Worm (Caenorhabditis elegans) whole organism, L1 larva: ENCODE measurements around the gene hpo-39.
A peak's percentile ranks its signal among the peaks of the same experiment; 100 is the strongest.

ENCODE experiments used
- C04F5.9 ChIP-seq: sonication (generic microtip); optimal IDR thresholded peaks from 2 replicates; lab custom pipeline; 2016; ENCODE audit warnings: missing genetic modification characterization, missing compliant biosample characterization
- C16A3.4 ChIP-seq: fragments of 150-350 bp; optimal IDR thresholded peaks from 2 replicates; lab custom pipeline; 2014; ENCODE audit warnings: missing biosample characterization, missing genetic modification characterization
- C34B4.2 ChIP-seq: sonication (generic microtip); optimal IDR thresholded peaks from 2 replicates; lab custom pipeline; 2017; ENCODE audit warnings: mild to moderate bottlenecking, missing genetic modification characterization, missing compliant biosample characterization
- aha-1 ChIP-seq: fragments of 150-350 bp; optimal IDR thresholded peaks from 2 replicates; lab custom pipeline; 2014; ENCODE audit warnings: missing biosample characterization, missing genetic modification characterization
- alr-1 ChIP-seq: fragments of 200-800 bp; sonication (Bioruptor generic); optimal IDR thresholded peaks from 2 replicates; lab custom pipeline; 2018; ENCODE audit warnings: borderline replicate concordance, mild to moderate bottlenecking, missing genetic modification characterization, missing compliant biosample characterization
- aly-2 ChIP-seq: fragments of 150-350 bp; optimal IDR thresholded peaks from 2 replicates; lab custom pipeline; 2014; ENCODE audit warnings: missing biosample characterization, missing genetic modification characterization
- ceh-82 ChIP-seq, 3 experiments: fragments of 150-350 bp in 1 of 3; sonication (generic microtip) in 2 of 3; optimal IDR thresholded peaks; 2 replicates each; lab custom pipeline; 2014 to 2017; ENCODE audit warnings: missing biosample characterization in 3 of 3, missing genetic modification characterization in 3 of 3
- ceh-88 ChIP-seq: fragments of 200-800 bp; sonication (Bioruptor generic); IDR thresholded peaks from 2 replicates; pipeline ENCODE4 v1.3.6; 2022; ENCODE audit warnings: missing genetic modification characterization, missing compliant biosample characterization
- ceh-90 ChIP-seq: sonication (generic microtip); optimal IDR thresholded peaks from 2 replicates; lab custom pipeline; 2016; ENCODE audit warnings: missing genetic modification characterization, missing compliant biosample characterization
- dpl-1 ChIP-seq, 3 experiments: fragments of 150-350 bp in 2 of 3; sonication (generic microtip) in 1 of 3; optimal IDR thresholded peaks; 2 replicates each; lab custom pipeline; 2014 to 2017; ENCODE audit warnings: missing biosample characterization in 3 of 3, missing genetic modification characterization in 3 of 3, missing genetic modification reagents in 3 of 3
- elt-2 ChIP-seq: sonication (generic microtip); optimal IDR thresholded peaks from 2 replicates; lab custom pipeline; 2016; ENCODE audit warnings: missing genetic modification characterization, mild to moderate bottlenecking, inconsistent platforms, missing compliant biosample characterization, missing genetic modification reagents
- elt-3 ChIP-seq, 6 experiments: fragments of 150-350 bp in 1 of 6; sonication (generic microtip); optimal IDR thresholded peaks; 2 replicates each; lab custom pipeline; 2017 to 2018; ENCODE audit warnings: missing biosample characterization in 6 of 6, missing genetic modification characterization in 6 of 6, inconsistent platforms in 1 of 6
- ets-5 ChIP-seq: fragments of 200-800 bp; sonication (Bioruptor generic); IDR thresholded peaks from 2 replicates; pipeline ENCODE4 v1.3.6; 2022; ENCODE audit warnings: missing genetic modification characterization, missing compliant biosample characterization
- fkh-4 ChIP-seq: sonication (generic microtip); optimal IDR thresholded peaks from 2 replicates; lab custom pipeline; 2016; ENCODE audit warnings: missing compliant biosample characterization, missing genetic modification characterization, borderline replicate concordance
- fkh-8 ChIP-seq: sonication (generic microtip); optimal IDR thresholded peaks from 2 replicates; lab custom pipeline; 2016; ENCODE audit warnings: mild to moderate bottlenecking, missing genetic modification characterization, missing compliant biosample characterization
- fos-1 ChIP-seq: fragments of 150-350 bp; optimal IDR thresholded peaks from 2 replicates; lab custom pipeline; 2014; ENCODE audit warnings: missing biosample characterization, missing genetic modification characterization
- grh-1 ChIP-seq: fragments of 200-800 bp; sonication (Bioruptor generic); IDR thresholded peaks from 2 replicates; pipeline ENCODE4 v1.3.6; 2022; ENCODE audit warnings: missing genetic modification reagents, missing genetic modification characterization, missing compliant biosample characterization
- hlh-17 ChIP-seq: fragments of 200-800 bp; sonication (Bioruptor generic); optimal IDR thresholded peaks from 2 replicates; lab custom pipeline; 2018; ENCODE audit warnings: missing genetic modification characterization, mild to moderate bottlenecking, missing compliant biosample characterization, moderate library complexity, borderline replicate concordance
- hlh-4 ChIP-seq: sonication (generic microtip); optimal IDR thresholded peaks from 2 replicates; lab custom pipeline; 2016; ENCODE audit warnings: mild to moderate bottlenecking, missing genetic modification characterization, missing compliant biosample characterization
- hpl-2 ChIP-seq: fragments of 150-350 bp; optimal IDR thresholded peaks from 2 replicates; lab custom pipeline; 2014; ENCODE audit warnings: missing biosample characterization, missing genetic modification reagents, missing genetic modification characterization
- jun-1 ChIP-seq: fragments of 150-350 bp; optimal IDR thresholded peaks from 2 replicates; lab custom pipeline; 2014; ENCODE audit warnings: missing biosample characterization, missing genetic modification reagents, missing genetic modification characterization
- lin-14 ChIP-seq: fragments of 200-800 bp; sonication (Bioruptor generic); optimal IDR thresholded peaks from 2 replicates; lab custom pipeline; 2018; ENCODE audit warnings: mild to moderate bottlenecking, missing genetic modification characterization, moderate library complexity, missing compliant biosample characterization
- lin-35 ChIP-seq, 2 experiments: fragments of 150-350 bp; optimal IDR thresholded peaks; 2 replicates each; lab custom pipeline; 2014; ENCODE audit warnings: missing biosample characterization in 2 of 2, missing genetic modification characterization in 2 of 2, missing genetic modification reagents in 2 of 2
- lin-39 ChIP-seq: fragments of 150-350 bp; optimal IDR thresholded peaks from 2 replicates; lab custom pipeline; 2014; ENCODE audit warnings: missing biosample characterization, missing genetic modification reagents, missing genetic modification characterization
- lir-3 ChIP-seq: sonication (generic microtip); optimal IDR thresholded peaks from 2 replicates; lab custom pipeline; 2016; ENCODE audit warnings: mild to moderate bottlenecking, missing genetic modification characterization, moderate library complexity, missing compliant biosample characterization; ENCODE audit not compliant: poor library complexity
- mab-9 ChIP-seq: fragments of 200-800 bp; sonication (Bioruptor generic); IDR thresholded peaks from 2 replicates; pipeline ENCODE4 v1.3.6; 2022; ENCODE audit warnings: missing genetic modification reagents, missing genetic modification characterization, missing compliant biosample characterization
- mdl-1 ChIP-seq, 2 experiments: fragments of 150-350 bp; optimal IDR thresholded peaks; 2 replicates each; lab custom pipeline; 2014 to 2017; ENCODE audit warnings: missing biosample characterization in 2 of 2, missing genetic modification characterization in 2 of 2, inconsistent platforms in 1 of 2
- mef-2 ChIP-seq: fragments of 150-350 bp; optimal IDR thresholded peaks from 2 replicates; lab custom pipeline; 2014; ENCODE audit warnings: missing biosample characterization, missing genetic modification characterization
- mep-1 ChIP-seq: fragments of 150-350 bp; optimal IDR thresholded peaks from 2 replicates; lab custom pipeline; 2014; ENCODE audit warnings: missing biosample characterization, missing genetic modification characterization
- nhr-11 ChIP-seq: fragments of 150-350 bp; optimal IDR thresholded peaks from 2 replicates; lab custom pipeline; 2014; ENCODE audit warnings: missing biosample characterization, missing genetic modification characterization
- nhr-12 ChIP-seq: sonication (generic microtip); optimal IDR thresholded peaks from 2 replicates; lab custom pipeline; 2017; ENCODE audit warnings: missing biosample characterization, missing genetic modification characterization
- nhr-237 ChIP-seq: fragments of 150-350 bp; optimal IDR thresholded peaks from 2 replicates; lab custom pipeline; 2014; ENCODE audit warnings: missing biosample characterization, missing genetic modification characterization
- nhr-71 ChIP-seq: sonication (generic microtip); optimal IDR thresholded peaks from 2 replicates; lab custom pipeline; 2016; ENCODE audit warnings: mild to moderate bottlenecking, missing genetic modification characterization, moderate library complexity, missing compliant biosample characterization
- nhr-76 ChIP-seq: sonication (generic microtip); optimal IDR thresholded peaks from 2 replicates; lab custom pipeline; 2017; ENCODE audit warnings: missing biosample characterization, missing genetic modification characterization
- nhr-85 ChIP-seq: sonication (generic microtip); peaks from one replicate; lab custom pipeline; 2016; ENCODE audit warnings: missing genetic modification characterization, inconsistent platforms, missing compliant biosample characterization
- pax-3 ChIP-seq: fragments of 200-800 bp; sonication (Bioruptor generic); optimal IDR thresholded peaks from 2 replicates; lab custom pipeline; 2018; ENCODE audit warnings: mild to moderate bottlenecking, missing genetic modification characterization, moderate library complexity, missing compliant biosample characterization
- skn-1 ChIP-seq: fragments of 150-350 bp; optimal IDR thresholded peaks from 2 replicates; lab custom pipeline; 2014; ENCODE audit warnings: missing biosample characterization, missing genetic modification characterization
- snu-23 ChIP-seq: sonication (generic microtip); optimal IDR thresholded peaks from 2 replicates; lab custom pipeline; 2016; ENCODE audit warnings: missing genetic modification characterization, missing compliant biosample characterization
- sox-4 ChIP-seq: sonication (generic microtip); optimal IDR thresholded peaks from 2 replicates; lab custom pipeline; 2016; ENCODE audit warnings: missing genetic modification characterization, missing compliant biosample characterization
- sptf-1 ChIP-seq: fragments of 150-350 bp; optimal IDR thresholded peaks from 2 replicates; lab custom pipeline; 2014; ENCODE audit warnings: missing biosample characterization, missing genetic modification characterization
- sup-37 ChIP-seq: fragments of 200-800 bp; sonication (Bioruptor generic); optimal IDR thresholded peaks from 2 replicates; lab custom pipeline; 2018; ENCODE audit warnings: mild to moderate bottlenecking, missing genetic modification characterization, missing compliant biosample characterization
- swsn-7 ChIP-seq: sonication (generic microtip); optimal IDR thresholded peaks from 2 replicates; lab custom pipeline; 2016; ENCODE audit warnings: missing genetic modification characterization, missing compliant biosample characterization
- tlp-1 ChIP-seq: fragments of 150-350 bp; optimal IDR thresholded peaks from 2 replicates; lab custom pipeline; 2014; ENCODE audit warnings: missing biosample characterization, missing genetic modification characterization
- unc-30 ChIP-seq: sonication (generic microtip); optimal IDR thresholded peaks from 2 replicates; lab custom pipeline; 2017; ENCODE audit warnings: missing biosample characterization, missing genetic modification characterization
- unc-62 ChIP-seq: fragments of 150-350 bp; optimal IDR thresholded peaks from 2 replicates; lab custom pipeline; 2014; ENCODE audit warnings: missing biosample characterization, missing genetic modification reagents, missing genetic modification characterization
- unc-86 ChIP-seq: sonication (generic microtip); optimal IDR thresholded peaks from 2 replicates; lab custom pipeline; 2016; ENCODE audit warnings: missing genetic modification characterization, missing compliant biosample characterization
- unc-98 ChIP-seq: fragments of 200-800 bp; sonication (Bioruptor generic); IDR thresholded peaks from 2 replicates; pipeline ENCODE4 v1.3.6; 2022; ENCODE audit warnings: missing genetic modification characterization, missing compliant biosample characterization
- xbp-1 ChIP-seq: sonication (generic microtip); optimal IDR thresholded peaks from 2 replicates; lab custom pipeline; 2016; ENCODE audit warnings: missing genetic modification characterization, missing compliant biosample characterization
- ztf-4 ChIP-seq: fragments of 150-350 bp; optimal IDR thresholded peaks from 2 replicates; lab custom pipeline; 2014; ENCODE audit warnings: missing biosample characterization, missing genetic modification characterization

hpo-39 gene

ce11 chrV:4571997-4572396 is 1.7 kb downstream of the hpo-39 start:
- TF ChIP-seq aly-2 (tag; lab: Kevin White, UChicago) (no peak), fkh-4 (no peak), nhr-71 (tag; lab: Kevin White, UChicago) (no peak), C34B4.2 (tag; lab: Kevin White, UChicago) (no peak), mef-2 (tag; lab: Kevin White, UChicago) (no peak), jun-1 (tag; lab: Kevin White, UChicago) (no peak), tlp-1 (no peak), unc-98 (GFP tag; lab: Robert Waterston, UW) (no peak), C16A3.4 (tag; lab: Kevin White, UChicago) (no peak), elt-2 (tag; lab: Kevin White, UChicago) (no peak), nhr-76 (tag; lab: Kevin White, UChicago) (no peak), ceh-88 (no peak), unc-30 (tag; lab: Kevin White, UChicago) (no peak), sox-4 (no peak), sptf-1 (tag; lab: Kevin White, UChicago) (no peak), ets-5 (GFP tag; lab: Robert Waterston, UW) (no peak), mep-1 (tag; lab: Kevin White, UChicago) (no peak), unc-86 (tag; lab: Kevin White, UChicago) (no peak), lir-3 (tag; lab: Kevin White, UChicago) (no peak), ztf-4 (tag; lab: Kevin White, UChicago) (no peak)
- TF ChIP-seq, all 84 proteins: peak for 0

ce11 chrV:4570833-4571232 is 2.9 kb downstream of the hpo-39 start, which contains the start of gene Y61A9LA.3:
Gene Y61A9LA.3, plus strand, starts transcription at chrV:4571133.
- TF ChIP-seq elt-3 (tag; optimal IDR thresholded peaks at IDR 0.05; lab: Kevin White, UChicago) (no peak), elt-2 (tag; lab: Kevin White, UChicago) (no peak), mdl-1 (tag; optimal IDR thresholded peaks at IDR 0.05; lab: Kevin White, UChicago) (no peak), ceh-82 (tag; optimal IDR thresholded peaks at IDR 0.05; lab: Kevin White, UChicago) (no peak), skn-1 (tag; lab: Kevin White, UChicago) (no peak), nhr-76 (tag; lab: Kevin White, UChicago) (no peak), nhr-11 (no peak), aha-1 (tag; lab: Kevin White, UChicago) (no peak), mab-9 (GFP tag; lab: Robert Waterston, UW) (no peak), fkh-4 (no peak)
- TF ChIP-seq, all 84 proteins: peak for 0

DNA sequence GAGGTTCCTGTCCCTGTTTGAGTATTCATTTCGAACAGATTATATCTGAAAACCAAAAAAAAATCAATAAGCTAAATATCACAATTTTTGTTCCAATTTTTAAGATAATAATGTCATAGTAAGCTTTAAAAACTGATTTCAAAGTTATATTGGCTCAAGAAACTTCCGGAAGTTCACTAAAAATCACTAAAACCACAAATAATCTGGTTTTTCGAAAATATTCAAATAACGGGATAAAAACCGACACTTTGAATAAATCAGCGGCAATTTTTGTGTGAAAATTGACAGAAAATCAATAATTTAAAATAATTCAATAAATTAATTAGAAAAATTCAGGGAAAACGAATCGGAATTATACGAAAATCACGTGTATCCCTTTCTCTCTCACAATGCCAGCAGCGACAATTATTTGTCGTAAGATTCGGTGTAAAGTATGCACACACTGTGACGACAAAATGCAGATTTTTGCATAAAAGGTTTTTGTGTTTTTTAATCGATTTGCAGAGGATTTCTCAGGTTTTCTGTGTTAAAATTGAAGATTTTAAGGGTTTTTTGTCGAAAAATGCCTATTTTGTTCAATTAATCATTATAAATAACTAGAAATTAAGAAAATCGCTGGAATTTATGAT is 3.6 kb downstream of the hpo-39 start, which contains the start of gene sut-2:
TSS of gene sut-2 (minus strand) at position 51 of the 629 bp plus-strand sequence.
- no peak for TF ChIP-seq pax-3
- TF ChIP-seq nhr-237 (tag; lab: Kevin White, UChicago), result no peak
- no peak for TF ChIP-seq hpl-2 (GFP tag; lab: Kevin White, UChicago)
- TF ChIP-seq fkh-4, result no peak
- peak; percentile 39 to 62 for TF ChIP-seq lin-35 (GFP tag; optimal IDR thresholded peaks at IDR 0.05; lab: Kevin White, UChicago)
- TF ChIP-seq lir-3 (tag; lab: Kevin White, UChicago), result no peak
- no peak for TF ChIP-seq fos-1 (tag; lab: Kevin White, UChicago)
- no peak for TF ChIP-seq fkh-8 (tag; lab: Kevin White, UChicago)
- no peak for TF ChIP-seq aha-1 (tag; lab: Kevin White, UChicago)
- no peak for TF ChIP-seq sox-4
- no peak for TF ChIP-seq hlh-4 (tag; lab: Kevin White, UChicago)
- TF ChIP-seq xbp-1, result no peak
- no peak for TF ChIP-seq skn-1 (tag; lab: Kevin White, UChicago)
- TF ChIP-seq swsn-7 (tag; lab: Kevin White, UChicago), result peak; percentile 17
- TF ChIP-seq sup-37 (GFP tag; lab: Kevin White, UChicago), result no peak
- no peak for TF ChIP-seq lin-39 (tag; lab: Kevin White, UChicago)
- TF ChIP-seq nhr-85 (tag; lab: Kevin White, UChicago), result peak; percentile 40
- no peak for TF ChIP-seq hlh-17 (GFP tag; lab: Kevin White, UChicago)
- TF ChIP-seq alr-1 (tag; lab: Kevin White, UChicago), result no peak
- peak; percentile 67 for TF ChIP-seq snu-23
- no peak for TF ChIP-seq unc-86 (tag; lab: Kevin White, UChicago)
- TF ChIP-seq C04F5.9 (tag; lab: Kevin White, UChicago), result no peak
- no peak for TF ChIP-seq nhr-12 (tag; lab: Kevin White, UChicago)
- TF ChIP-seq grh-1 (GFP tag; lab: Robert Waterston, UW), result no peak
- peak; percentile 42 to 57 (median 54) for TF ChIP-seq dpl-1 (GFP tag; optimal IDR thresholded peaks at IDR 0.05; lab: Kevin White, UChicago)
- TF ChIP-seq unc-62 (GFP tag; lab: Kevin White, UChicago), result no peak
- no peak for TF ChIP-seq lin-14
- TF ChIP-seq ceh-90 (tag; lab: Kevin White, UChicago), result no peak
